Worm (Caenorhabditis elegans) whole organism, young adult: ENCODE results near the gene cacn-1.

Source experiments
- B0035.1 ChIP-seq: sonication (generic microtip); optimal IDR thresholded peaks from 2 replicates; lab custom pipeline; 2016; ENCODE audit warnings: missing genetic modification characterization, mild to moderate bottlenecking, missing compliant biosample characterization, missing genotype, missing genetic modification reagents
- D2030.7 ChIP-seq: fragments of 200-800 bp; sonication (Bioruptor generic); IDR thresholded peaks from 2 replicates; pipeline ENCODE4 v1.3.6; 2022; ENCODE audit warnings: missing genetic modification reagents, missing genetic modification characterization, missing compliant biosample characterization
- F10E7.11 ChIP-seq: sonication (generic microtip); optimal IDR thresholded peaks from 2 replicates; lab custom pipeline; 2017; ENCODE audit warnings: mild to moderate bottlenecking, missing genetic modification characterization, moderate library complexity, missing compliant biosample characterization
- F52B5.7 ChIP-seq: sonication (generic microtip); optimal IDR thresholded peaks from 2 replicates; lab custom pipeline; 2016; ENCODE audit warnings: mild to moderate bottlenecking, missing genetic modification characterization, missing compliant biosample characterization
- F55B11.4 ChIP-seq: sonication (generic microtip); optimal IDR thresholded peaks from 2 replicates; lab custom pipeline; 2016; ENCODE audit warnings: missing compliant biosample characterization, missing genetic modification characterization, borderline replicate concordance; ENCODE audit not compliant: insufficient read depth
- K12H6.12 ChIP-seq: fragments of 200-800 bp; sonication (Bioruptor generic); optimal IDR thresholded peaks from 2 replicates; lab custom pipeline; 2018; ENCODE audit warnings: mild to moderate bottlenecking, missing genetic modification characterization, missing compliant biosample characterization
- T07F8.4 ChIP-seq: sonication (generic microtip); optimal IDR thresholded peaks from 2 replicates; lab custom pipeline; 2016; ENCODE audit warnings: mild to moderate bottlenecking, missing genetic modification characterization, moderate library complexity, missing compliant biosample characterization
- Y67H2A.10 ChIP-seq: fragments of 200-800 bp; sonication (Bioruptor generic); conservative IDR thresholded peaks from 2 replicates; pipeline ENCODE4 v1.3.6; 2022; ENCODE audit warnings: missing genetic modification reagents, missing genetic modification characterization, missing compliant biosample characterization
- Y95B8A.8 ChIP-seq: fragments of 200-800 bp; sonication (Bioruptor generic); IDR thresholded peaks from 2 replicates; pipeline ENCODE4 v1.3.6; 2022; ENCODE audit warnings: missing genetic modification reagents, missing genetic modification characterization, missing compliant biosample characterization
- ZK185.1 ChIP-seq: sonication (generic microtip); optimal IDR thresholded peaks from 2 replicates; lab custom pipeline; 2016; ENCODE audit warnings: mild to moderate bottlenecking, missing genetic modification characterization, missing compliant biosample characterization; ENCODE audit not compliant: poor library complexity, severe bottlenecking
- ama-1 ChIP-seq, 3 experiments: fragments of 150-350 bp in 1 of 3; sonication (generic microtip) in 2 of 3; optimal IDR thresholded peaks; 2 replicates each; lab custom pipeline; 2014 to 2018; ENCODE audit warnings: missing biosample characterization in 2 of 3, missing genetic modification characterization in 2 of 3, missing genetic modification reagents in 2 of 3
- attf-5 ChIP-seq: fragments of 200-800 bp; sonication (Bioruptor generic); optimal IDR thresholded peaks from 2 replicates; lab custom pipeline; 2018; ENCODE audit warnings: mild to moderate bottlenecking, missing genetic modification characterization, missing compliant biosample characterization
- bed-1 ChIP-seq: fragments of 200-800 bp; sonication (Bioruptor generic); IDR thresholded peaks from 2 replicates; pipeline ENCODE4 v1.3.6; 2022; ENCODE audit warnings: missing genetic modification reagents, missing genetic modification characterization, missing compliant biosample characterization
- cebp-1 ChIP-seq, 2 experiments: fragments of 200-800 bp in 1 of 2; sonication (Bioruptor generic) in 1 of 2; sonication (generic microtip) in 1 of 2; IDR thresholded peaks in 1 of 2; optimal IDR thresholded peaks in 1 of 2; 2 replicates each; pipeline versions ENCODE4 v1.3.6 to Lab custom; 2017 to 2022; ENCODE audit warnings: missing compliant biosample characterization in 2 of 2, missing genetic modification characterization in 2 of 2, mild to moderate bottlenecking in 1 of 2, missing genetic modification reagents in 1 of 2, moderate library complexity in 1 of 2
- ceh-58 ChIP-seq: fragments of 200-800 bp; sonication (Bioruptor generic); IDR thresholded peaks from 2 replicates; pipeline ENCODE4 v1.3.6; 2022; ENCODE audit warnings: missing genetic modification characterization, missing compliant biosample characterization
- ceh-79 ChIP-seq: sonication (generic microtip); optimal IDR thresholded peaks from 2 replicates; lab custom pipeline; 2017; ENCODE audit warnings: mild to moderate bottlenecking, missing genetic modification characterization, missing compliant biosample characterization
- dox-1 ChIP-seq: fragments of 200-800 bp; sonication (Bioruptor generic); IDR thresholded peaks from 2 replicates; pipeline ENCODE4 v1.3.6; 2022; ENCODE audit warnings: missing genetic modification reagents, missing genetic modification characterization, missing compliant biosample characterization
- dpff-1 ChIP-seq: sonication (generic microtip); optimal IDR thresholded peaks from 2 replicates; lab custom pipeline; 2017; ENCODE audit warnings: mild to moderate bottlenecking, missing genetic modification characterization, missing compliant biosample characterization
- efl-1 ChIP-seq: fragments of 150-350 bp; optimal IDR thresholded peaks from 2 replicates; lab custom pipeline; 2014; ENCODE audit warnings: missing biosample characterization, missing genetic modification reagents, missing genetic modification characterization
- gei-17 ChIP-seq: fragments of 200-800 bp; sonication (Bioruptor generic); optimal IDR thresholded peaks from 2 replicates; lab custom pipeline; 2018; ENCODE audit warnings: mild to moderate bottlenecking, missing genetic modification characterization, missing compliant biosample characterization
- hsf-1 ChIP-seq: fragments of 200-800 bp; sonication (Bioruptor generic); IDR thresholded peaks from 2 replicates; pipeline ENCODE4 v1.3.6; 2022; ENCODE audit warnings: missing genetic modification reagents, missing genetic modification characterization, missing compliant biosample characterization
- lag-1 ChIP-seq: fragments of 200-800 bp; sonication (Bioruptor generic); IDR thresholded peaks from 2 replicates; pipeline ENCODE4 v1.3.6; 2022; ENCODE audit warnings: missing genetic modification reagents, missing genetic modification characterization, missing compliant biosample characterization
- let-526 ChIP-seq: fragments of 200-800 bp; sonication (Bioruptor generic); IDR thresholded peaks from 2 replicates; pipeline ENCODE4 v1.3.6; 2022; ENCODE audit warnings: missing genetic modification reagents, missing genetic modification characterization, missing compliant biosample characterization
- lin-26 ChIP-seq: fragments of 200-800 bp; sonication (Bioruptor generic); IDR thresholded peaks from 2 replicates; pipeline ENCODE4 v1.3.6; 2022; ENCODE audit warnings: missing genetic modification reagents, missing genetic modification characterization, missing compliant biosample characterization
- lir-1 ChIP-seq: fragments of 200-800 bp; sonication (Bioruptor generic); conservative IDR thresholded peaks from 2 replicates; pipeline ENCODE4 v1.3.6; 2022; ENCODE audit warnings: missing genetic modification reagents, missing genetic modification characterization, missing compliant biosample characterization
- madf-8 ChIP-seq: fragments of 200-800 bp; sonication (Bioruptor generic); conservative IDR thresholded peaks from 2 replicates; pipeline ENCODE4 v1.3.6; 2022; ENCODE audit warnings: missing genetic modification reagents, missing genetic modification characterization, missing compliant biosample characterization
- mcd-1 ChIP-seq: fragments of 200-800 bp; sonication (Bioruptor generic); IDR thresholded peaks from 2 replicates; pipeline ENCODE4 v1.3.6; 2022; ENCODE audit warnings: missing genetic modification reagents, missing genetic modification characterization, missing compliant biosample characterization
- nfyb-1 ChIP-seq: fragments of 200-800 bp; sonication (Bioruptor generic); IDR thresholded peaks from 2 replicates; pipeline ENCODE4 v1.3.6; 2022; ENCODE audit warnings: missing genetic modification reagents, missing genetic modification characterization, missing compliant biosample characterization
- pbrm-1 ChIP-seq: fragments of 200-800 bp; sonication (Bioruptor generic); IDR thresholded peaks from 2 replicates; pipeline ENCODE4 v1.3.6; 2022; ENCODE audit warnings: missing genetic modification reagents, missing genetic modification characterization, missing compliant biosample characterization
- rec-8 ChIP-seq, 2 experiments: sonication (generic microtip); optimal IDR thresholded peaks; 2 replicates each; lab custom pipeline; 2016; ENCODE audit warnings: mild to moderate bottlenecking in 2 of 2, missing genetic modification characterization in 2 of 2, missing genetic modification reagents in 2 of 2, missing genotype in 2 of 2, missing biosample characterization in 1 of 2, missing compliant biosample characterization in 1 of 2, moderate library complexity in 1 of 2
- repo-1 ChIP-seq: sonication (generic microtip); optimal IDR thresholded peaks from 2 replicates; lab custom pipeline; 2017; ENCODE audit warnings: mild to moderate bottlenecking, missing genetic modification characterization, missing compliant biosample characterization
- sdz-38 ChIP-seq: sonication (generic microtip); optimal IDR thresholded peaks from 2 replicates; lab custom pipeline; 2016; ENCODE audit warnings: missing genotype, missing genetic modification characterization, missing compliant biosample characterization
- sea-2 ChIP-seq: fragments of 200-800 bp; sonication (Bioruptor generic); IDR thresholded peaks from 2 replicates; pipeline ENCODE4 v1.3.6; 2022; ENCODE audit warnings: missing genetic modification characterization, missing compliant biosample characterization
- somi-1 ChIP-seq: fragments of 200-800 bp; sonication (Bioruptor generic); optimal IDR thresholded peaks from 2 replicates; lab custom pipeline; 2018; ENCODE audit warnings: mild to moderate bottlenecking, missing genetic modification characterization, missing compliant biosample characterization
- tbp1 ChIP-seq: fragments of 200-800 bp; sonication (Bioruptor generic); optimal IDR thresholded peaks from 2 replicates; lab custom pipeline; 2018; ENCODE audit warnings: mild to moderate bottlenecking, missing genetic modification characterization, missing compliant biosample characterization
- ztf-3 ChIP-seq: fragments of 200-800 bp; sonication (Bioruptor generic); optimal IDR thresholded peaks from 2 replicates; lab custom pipeline; 2018; ENCODE audit warnings: mild to moderate bottlenecking, missing genetic modification characterization, missing compliant biosample characterization
- ztf-6 ChIP-seq: fragments of 200-800 bp; sonication (Bioruptor generic); IDR thresholded peaks from 2 replicates; pipeline ENCODE4 v1.3.6; 2022; ENCODE audit warnings: missing genetic modification reagents, missing genetic modification characterization, missing compliant biosample characterization

The cacn-1 gene

DNA sequence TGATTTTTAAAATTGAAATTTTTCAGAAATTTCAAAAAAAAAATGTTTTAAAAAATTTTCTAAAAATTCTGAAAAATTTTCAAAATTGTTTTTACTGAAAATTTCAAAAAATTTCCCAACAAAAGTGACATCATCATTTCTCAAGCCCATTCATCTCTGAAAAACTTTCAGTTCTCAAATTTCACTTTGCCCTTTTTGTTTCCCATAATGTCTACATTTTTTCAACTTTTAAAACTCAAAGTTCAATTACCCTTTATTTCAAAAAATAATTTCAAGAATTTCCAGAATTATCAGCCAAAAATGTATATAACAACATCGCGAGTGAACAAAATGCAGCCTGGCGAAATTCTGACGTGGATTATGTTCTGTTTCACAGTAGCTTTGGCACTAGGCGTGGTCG is 41.0 kb downstream of the cacn-1 start, which contains the start of gene bkip-1:
Gene bkip-1, plus strand, starts transcription at position 301 of the 400 bp plus-strand sequence.
- TF ChIP-seq Y95B8A.8 (GFP tag; lab: Robert Waterston, UW), result no peak
- TF ChIP-seq hsf-1 (GFP tag; lab: Robert Waterston, UW), result no peak
- no peak for TF ChIP-seq F52B5.7 (tag; lab: Kevin White, UChicago)
- no peak for TF ChIP-seq sdz-38
- no peak for TF ChIP-seq lin-26 (GFP tag; lab: Robert Waterston, UW)
- no peak for TF ChIP-seq sea-2 (GFP tag; lab: Robert Waterston, UW)
- TF ChIP-seq madf-8 (GFP tag; lab: Robert Waterston, UW), result no peak
- no peak for TF ChIP-seq F55B11.4 (tag; lab: Kevin White, UChicago)
- no peak for TF ChIP-seq ZK185.1 (tag; lab: Kevin White, UChicago)
- no peak for TF ChIP-seq ceh-79

ce11 chrII:14098348-14098747 is 43.6 kb downstream of the cacn-1 start:
- TF ChIP-seq ztf-6 (GFP tag; lab: Robert Waterston, UW) (no peak), pbrm-1 (no peak), mcd-1 (GFP tag; lab: Robert Waterston, UW) (no peak), ztf-3 (GFP tag; lab: Kevin White, UChicago) (no peak), D2030.7 (no peak), B0035.1 (tag; lab: Kevin White, UChicago) (no peak), attf-5 (GFP tag; lab: Kevin White, UChicago) (no peak), lin-26 (GFP tag; lab: Robert Waterston, UW) (no peak), F10E7.11 (tag; lab: Kevin White, UChicago) (no peak), K12H6.12 (tag; lab: Kevin White, UChicago) (no peak), T07F8.4 (tag; lab: Kevin White, UChicago) (no peak), cebp-1 (GFP tag; IDR thresholded peaks at IDR 0.05; lab: Robert Waterston, UW) (no peak), cebp-1 (tag; optimal IDR thresholded peaks at IDR 0.05; lab: Kevin White, UChicago) (no peak), lir-1 (GFP tag; lab: Robert Waterston, UW) (no peak), let-526 (GFP tag; lab: Robert Waterston, UW) (no peak), dox-1 (GFP tag; lab: Robert Waterston, UW) (no peak), tbp1 (GFP tag; lab: Kevin White, UChicago) (no peak), rec-8 (tag; optimal IDR thresholded peaks at IDR 0.05; lab: Kevin White, UChicago) (no peak), somi-1 (GFP tag; lab: Kevin White, UChicago) (no peak), lag-1 (no peak)

DNA sequence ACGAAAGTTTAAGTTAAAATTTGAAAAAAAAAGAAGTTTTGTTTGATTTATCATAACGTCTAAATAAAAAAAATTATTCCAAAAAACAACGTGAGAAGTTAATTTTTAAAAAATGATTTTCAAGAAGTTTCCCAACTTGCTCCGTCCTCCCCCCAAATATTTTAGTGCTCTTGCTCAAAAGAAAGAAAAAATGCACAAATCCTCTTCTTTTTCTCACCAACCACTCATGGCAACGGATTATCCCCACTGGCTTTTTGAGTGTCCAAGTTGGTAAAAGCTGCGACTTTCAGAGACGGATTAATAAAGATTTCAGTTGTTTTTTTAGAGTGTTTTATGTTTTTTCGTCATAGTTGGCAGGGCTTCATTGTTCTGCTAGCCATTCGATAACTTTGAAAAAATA is 44.4 kb downstream of the cacn-1 start, which contains the start of gene Y39G8C.2:
Gene Y39G8C.2, minus strand, starts transcription at position 101 of the 400 bp plus-strand sequence.
- TF ChIP-seq Y67H2A.10 (no peak), gei-17 (GFP tag; lab: Kevin White, UChicago) (no peak), ceh-58 (GFP tag; lab: Robert Waterston, UW) (no peak), F52B5.7 (tag; lab: Kevin White, UChicago) (no peak), efl-1 (GFP tag; lab: Kevin White, UChicago) (no peak), lin-26 (GFP tag; lab: Robert Waterston, UW) (no peak), repo-1 (no peak), dpff-1 (tag; lab: Kevin White, UChicago) (no peak), rec-8 (tag; optimal IDR thresholded peaks at IDR 0.05; lab: Kevin White, UChicago) (no peak), bed-1 (no peak), nfyb-1 (GFP tag; lab: Robert Waterston, UW) (no peak), sea-2 (GFP tag; lab: Robert Waterston, UW) (no peak), ama-1 (optimal IDR thresholded peaks at IDR 0.05; lab: Kevin White, UChicago) (no peak), ama-1 (GFP tag; optimal IDR thresholded peaks at IDR 0.05; lab: Kevin White, UChicago) (no peak)
